Worm (Caenorhabditis elegans) whole organism, L2 larva: ENCODE measurements around the gene cua-1.

Experiments used
- C34F6.9 ChIP-seq: fragments of 150-350 bp; optimal IDR thresholded peaks from 2 replicates; lab custom pipeline; 2014; ENCODE audit warnings: missing biosample characterization, missing genetic modification characterization
- F13H6.1 ChIP-seq: sonication (generic microtip); optimal IDR thresholded peaks from 2 replicates; lab custom pipeline; 2016; ENCODE audit warnings: missing genetic modification characterization, missing compliant biosample characterization
- R02D3.7 ChIP-seq: fragments of 150-350 bp; optimal IDR thresholded peaks from 2 replicates; lab custom pipeline; 2014; ENCODE audit warnings: missing biosample characterization, missing genetic modification characterization
- Y55F3AM.14 ChIP-seq: fragments of 200-800 bp; sonication (Bioruptor generic); optimal IDR thresholded peaks from 2 replicates; lab custom pipeline; 2018; ENCODE audit warnings: mild to moderate bottlenecking, missing genetic modification characterization, missing compliant biosample characterization
- ZK546.5 ChIP-seq: sonication (generic microtip); optimal IDR thresholded peaks from 2 replicates; lab custom pipeline; 2017; ENCODE audit warnings: missing biosample characterization, missing genetic modification characterization
- alr-1 ChIP-seq: fragments of 150-350 bp; optimal IDR thresholded peaks from 2 replicates; lab custom pipeline; 2014; ENCODE audit warnings: missing biosample characterization, missing genetic modification characterization
- aly-2 ChIP-seq: fragments of 150-350 bp; optimal IDR thresholded peaks from 2 replicates; lab custom pipeline; 2014; ENCODE audit warnings: missing biosample characterization, missing genetic modification characterization
- ama-1 ChIP-seq: fragments of 150-350 bp; optimal IDR thresholded peaks from 2 replicates; lab custom pipeline; 2018; ENCODE audit warnings: inconsistent platforms
- blmp-1 ChIP-seq: sonication (generic microtip); optimal IDR thresholded peaks from 2 replicates; lab custom pipeline; 2017; ENCODE audit warnings: missing genetic modification characterization, mild to moderate bottlenecking, missing compliant biosample characterization, antibody characterized with exemption, moderate library complexity; ENCODE audit not compliant: insufficient read depth
- ceh-16 ChIP-seq: fragments of 150-350 bp; optimal IDR thresholded peaks from 2 replicates; lab custom pipeline; 2014; ENCODE audit warnings: missing biosample characterization, missing genetic modification characterization
- ceh-82 ChIP-seq: fragments of 150-350 bp; optimal IDR thresholded peaks from 2 replicates; lab custom pipeline; 2014; ENCODE audit warnings: missing biosample characterization, missing genetic modification characterization
- crh-2 ChIP-seq: sonication (generic microtip); optimal IDR thresholded peaks from 2 replicates; lab custom pipeline; 2017; ENCODE audit warnings: missing biosample characterization, missing genetic modification characterization
- dmd-4 ChIP-seq: sonication (generic microtip); optimal IDR thresholded peaks from 2 replicates; lab custom pipeline; 2017; ENCODE audit warnings: missing biosample characterization, missing genetic modification characterization
- egl-27 ChIP-seq: sonication (generic microtip); optimal IDR thresholded peaks from 3 replicates; lab custom pipeline; 2017; ENCODE audit warnings: missing biosample characterization, missing genetic modification reagents, missing genetic modification characterization
- elt-1 ChIP-seq: fragments of 150-350 bp; optimal IDR thresholded peaks from 2 replicates; lab custom pipeline; 2014; ENCODE audit warnings: missing biosample characterization, missing genetic modification characterization
- elt-3 ChIP-seq: sonication (generic microtip); optimal IDR thresholded peaks from 2 replicates; lab custom pipeline; 2017; ENCODE audit warnings: missing biosample characterization, missing genetic modification characterization
- fos-1 ChIP-seq: fragments of 150-350 bp; optimal IDR thresholded peaks from 2 replicates; lab custom pipeline; 2014; ENCODE audit warnings: missing biosample characterization, missing genetic modification characterization
- gmeb-1 ChIP-seq: fragments of 150-350 bp; optimal IDR thresholded peaks from 2 replicates; lab custom pipeline; 2014; ENCODE audit warnings: missing biosample characterization, missing genetic modification characterization
- lin-11 ChIP-seq: fragments of 150-350 bp; sonication (generic microtip); optimal IDR thresholded peaks from 2 replicates; lab custom pipeline; 2014; ENCODE audit warnings: missing biosample characterization, missing genetic modification characterization, inconsistent platforms, mixed read lengths
- lin-13 ChIP-seq: fragments of 150-350 bp; optimal IDR thresholded peaks from 2 replicates; lab custom pipeline; 2014; ENCODE audit warnings: missing biosample characterization, missing genetic modification reagents, missing genetic modification characterization
- lin-39 ChIP-seq: fragments of 150-350 bp; optimal IDR thresholded peaks from 2 replicates; lab custom pipeline; 2014; ENCODE audit warnings: missing biosample characterization, missing genetic modification reagents, missing genetic modification characterization
- lsy-2 ChIP-seq, 2 experiments: fragments of 150-350 bp in 1 of 2; sonication (generic microtip) in 1 of 2; optimal IDR thresholded peaks; 2 replicates each; lab custom pipeline; 2014 to 2017; ENCODE audit warnings: missing biosample characterization in 2 of 2, missing genetic modification characterization in 2 of 2
- mab-5 ChIP-seq: fragments of 150-350 bp; optimal IDR thresholded peaks from 2 replicates; lab custom pipeline; 2014; ENCODE audit warnings: missing biosample characterization, missing genetic modification characterization
- mbf-1 ChIP-seq: sonication (generic microtip); optimal IDR thresholded peaks from 2 replicates; lab custom pipeline; 2017; ENCODE audit warnings: missing biosample characterization, missing genetic modification characterization
- mdl-1 ChIP-seq, 2 experiments: fragments of 150-350 bp in 1 of 2; sonication (generic microtip) in 1 of 2; optimal IDR thresholded peaks; 2 replicates each; lab custom pipeline; 2017; ENCODE audit warnings: missing biosample characterization in 2 of 2, missing genetic modification characterization in 2 of 2
- nhr-10 ChIP-seq: sonication (generic microtip); optimal IDR thresholded peaks from 2 replicates; lab custom pipeline; 2017; ENCODE audit warnings: missing biosample characterization, missing genetic modification characterization
- nhr-11 ChIP-seq: fragments of 150-350 bp; optimal IDR thresholded peaks from 2 replicates; lab custom pipeline; 2014; ENCODE audit warnings: missing biosample characterization, missing genetic modification characterization
- nhr-12 ChIP-seq: fragments of 150-350 bp; optimal IDR thresholded peaks from 2 replicates; lab custom pipeline; 2014; ENCODE audit warnings: missing biosample characterization, missing genetic modification characterization
- nhr-129 ChIP-seq: fragments of 150-350 bp; optimal IDR thresholded peaks from 2 replicates; lab custom pipeline; 2014; ENCODE audit warnings: missing biosample characterization, missing genetic modification characterization
- nhr-21 ChIP-seq: fragments of 150-350 bp; optimal IDR thresholded peaks from 2 replicates; lab custom pipeline; 2014; ENCODE audit warnings: missing biosample characterization, missing genetic modification characterization
- nhr-23 ChIP-seq: fragments of 150-350 bp; optimal IDR thresholded peaks from 2 replicates; lab custom pipeline; 2014; ENCODE audit warnings: missing biosample characterization, missing genetic modification reagents, missing genetic modification characterization
- nhr-237 ChIP-seq: fragments of 150-350 bp; optimal IDR thresholded peaks from 2 replicates; lab custom pipeline; 2014; ENCODE audit warnings: missing biosample characterization, missing genetic modification characterization
- nhr-25 ChIP-seq: fragments of 150-350 bp; sonication (generic microtip); optimal IDR thresholded peaks from 3 replicates; lab custom pipeline; 2014; ENCODE audit warnings: missing biosample characterization, missing genetic modification characterization
- nhr-6 ChIP-seq: fragments of 150-350 bp; optimal IDR thresholded peaks from 2 replicates; lab custom pipeline; 2014; ENCODE audit warnings: missing biosample characterization, missing genetic modification characterization
- nhr-77 ChIP-seq: fragments of 150-350 bp; optimal IDR thresholded peaks from 2 replicates; lab custom pipeline; 2014; ENCODE audit warnings: missing biosample characterization, missing genetic modification characterization
- peb-1 ChIP-seq: fragments of 150-350 bp; optimal IDR thresholded peaks from 2 replicates; lab custom pipeline; 2014; ENCODE audit warnings: missing biosample characterization, missing genetic modification characterization
- sem-4 ChIP-seq: fragments of 150-350 bp; optimal IDR thresholded peaks from 2 replicates; lab custom pipeline; 2014; ENCODE audit warnings: missing biosample characterization, missing genetic modification reagents, missing genetic modification characterization
- skn-1 ChIP-seq: sonication (generic microtip); optimal IDR thresholded peaks from 2 replicates; lab custom pipeline; 2017; ENCODE audit warnings: missing biosample characterization, missing genetic modification characterization
- sma-3 ChIP-seq: sonication (generic microtip); optimal IDR thresholded peaks from 2 replicates; lab custom pipeline; 2016; ENCODE audit warnings: missing genetic modification reagents, missing genetic modification characterization, missing compliant biosample characterization
- sma-9 ChIP-seq, 2 experiments: fragments of 150-350 bp in 1 of 2; sonication (generic microtip) in 1 of 2; optimal IDR thresholded peaks; 2 replicates each; lab custom pipeline; 2014 to 2016; ENCODE audit warnings: missing genetic modification characterization in 2 of 2, mild to moderate bottlenecking in 1 of 2, missing biosample characterization in 1 of 2, missing compliant biosample characterization in 1 of 2, missing genetic modification reagents in 1 of 2, moderate library complexity in 1 of 2
- snpc-4 ChIP-seq: fragments of 150-350 bp; optimal IDR thresholded peaks from 2 replicates; lab custom pipeline; 2014; ENCODE audit warnings: missing biosample characterization, missing genetic modification characterization
- unc-39 ChIP-seq: fragments of 150-350 bp; optimal IDR thresholded peaks from 2 replicates; lab custom pipeline; 2014; ENCODE audit warnings: missing biosample characterization, missing genetic modification characterization
- unc-55 ChIP-seq: fragments of 150-350 bp; sonication (generic microtip); optimal IDR thresholded peaks from 3 replicates; lab custom pipeline; 2014; ENCODE audit warnings: missing biosample characterization, missing genetic modification reagents, missing genetic modification characterization
- unc-62 ChIP-seq: fragments of 150-350 bp; optimal IDR thresholded peaks from 2 replicates; lab custom pipeline; 2014; ENCODE audit warnings: missing biosample characterization, missing genetic modification reagents, missing genetic modification characterization
- zag-1 ChIP-seq: fragments of 150-350 bp; optimal IDR thresholded peaks from 2 replicates; lab custom pipeline; 2014; ENCODE audit warnings: missing biosample characterization, missing genetic modification characterization
- ztf-1 ChIP-seq: fragments of 200-800 bp; sonication (Bioruptor generic); conservative IDR thresholded peaks from 2 replicates; pipeline ENCODE4 v1.3.6; 2022; ENCODE audit warnings: missing genetic modification characterization, missing compliant biosample characterization
- ztf-11 ChIP-seq: sonication (generic microtip); optimal IDR thresholded peaks from 2 replicates; lab custom pipeline; 2017; ENCODE audit warnings: missing biosample characterization, missing genetic modification characterization
- ztf-4 ChIP-seq: fragments of 150-350 bp; optimal IDR thresholded peaks from 2 replicates; lab custom pipeline; 2014; ENCODE audit warnings: missing biosample characterization, missing genetic modification characterization

Gene cua-1

ce11 chrIII:13462965-13463783, 8.1 kb upstream of the cua-1 start, which contains the start of gene ant-1.1:
TSS of gene ant-1.1 (plus strand) at chrIII:13463163.
- peak; percentile 81 for TF ChIP-seq snpc-4 (tag; lab: Kevin White, UChicago)
- peak; percentile 97 for TF ChIP-seq gmeb-1 (tag; lab: Kevin White, UChicago)
- TF ChIP-seq blmp-1 (tag; lab: Kevin White, UChicago) = peak; percentile 68
- peak; percentile 66 for TF ChIP-seq unc-62 (GFP tag; lab: Kevin White, UChicago)
- no peak for TF ChIP-seq mbf-1 (tag; lab: Kevin White, UChicago)
- peak; percentile 85 for TF ChIP-seq zag-1 (tag; lab: Kevin White, UChicago)
- TF ChIP-seq F13H6.1 (tag; lab: Kevin White, UChicago) = peak; percentile 92
- peak; percentile 44 for TF ChIP-seq nhr-10
- peak; percentile 97 for TF ChIP-seq lin-11 (tag; lab: Kevin White, UChicago)
- no peak for TF ChIP-seq unc-39 (tag; lab: Kevin White, UChicago)
- no peak for TF ChIP-seq nhr-12 (tag; lab: Kevin White, UChicago)
- TF ChIP-seq nhr-237 (tag; lab: Kevin White, UChicago) = peak; percentile 46
- TF ChIP-seq sma-9 (GFP tag; optimal IDR thresholded peaks at IDR 0.05; lab: Kevin White, UChicago) = peak; percentile 91
- no peak for TF ChIP-seq sma-9 (tag; optimal IDR thresholded peaks at IDR 0.05; lab: Kevin White, UChicago)
- peak; percentile 81 for TF ChIP-seq nhr-6 (tag; lab: Kevin White, UChicago)
- TF ChIP-seq lin-39 = no peak
- TF ChIP-seq ZK546.5 = peak; percentile 99
- TF ChIP-seq dmd-4 (tag; lab: Kevin White, UChicago) = no peak
- peak; percentile 88 for TF ChIP-seq ceh-82 (tag; lab: Kevin White, UChicago)
- no peak for TF ChIP-seq elt-3 (tag; lab: Kevin White, UChicago)
- TF ChIP-seq C34F6.9 (tag; lab: Kevin White, UChicago) = peak; percentile 89
- TF ChIP-seq ama-1 (lab: Kevin White, UChicago) = peak; percentile 92
- peak; percentile 95 for TF ChIP-seq ceh-16 (tag; lab: Kevin White, UChicago)
- TF ChIP-seq nhr-23 (tag; lab: Kevin White, UChicago) = no peak
- TF ChIP-seq R02D3.7 (tag; lab: Kevin White, UChicago) = no peak
- TF ChIP-seq nhr-77 (tag; lab: Kevin White, UChicago) = peak; percentile 36
- TF ChIP-seq mdl-1 (tag; optimal IDR thresholded peaks at IDR 0.05; lab: Kevin White, UChicago) = peak in 1 of 2 experiments; percentile 30
- no peak for TF ChIP-seq ztf-11 (tag; lab: Kevin White, UChicago)
- TF ChIP-seq peb-1 (tag; lab: Kevin White, UChicago) = no peak
- peak; percentile 98 for TF ChIP-seq sma-3 (GFP tag; lab: Kevin White, UChicago)
- TF ChIP-seq skn-1 (tag; lab: Kevin White, UChicago) = no peak
- peak; percentile 90 for TF ChIP-seq sem-4 (tag; lab: Kevin White, UChicago)
- TF ChIP-seq aly-2 (tag; lab: Kevin White, UChicago) = no peak
- TF ChIP-seq egl-27 (tag; lab: Kevin White, UChicago) = peak; percentile 62
- no peak for TF ChIP-seq nhr-11 (tag; lab: Kevin White, UChicago)
- peak; percentile 96 for TF ChIP-seq lin-13 (GFP tag; lab: Kevin White, UChicago)
- peak; percentile 90 for TF ChIP-seq ztf-4 (tag; lab: Kevin White, UChicago)
- peak; percentile 99 for TF ChIP-seq lsy-2 (tag; optimal IDR thresholded peaks at IDR 0.05; lab: Kevin White, UChicago)
- TF ChIP-seq fos-1 (tag; lab: Kevin White, UChicago) = peak; percentile 52
- peak; percentile 93 for TF ChIP-seq nhr-21 (tag; lab: Kevin White, UChicago)
- peak; percentile 93 for TF ChIP-seq mab-5 (tag; lab: Kevin White, UChicago)
- no peak for TF ChIP-seq elt-1 (tag; lab: Kevin White, UChicago)
- TF ChIP-seq unc-55 (GFP tag; lab: Kevin White, UChicago) = peak; percentile 97
- peak; percentile 91 for TF ChIP-seq nhr-129 (tag; lab: Kevin White, UChicago)
- no peak for TF ChIP-seq ztf-1
- peak; percentile 94 for TF ChIP-seq crh-2 (tag; lab: Kevin White, UChicago)
- no peak for TF ChIP-seq alr-1
- TF ChIP-seq Y55F3AM.14 = peak; percentile 86
- TF ChIP-seq nhr-25 = peak; percentile 95
